Worm (Caenorhabditis elegans): ENCODE results near the gene H06I04.6.
A peak's percentile ranks its signal among the peaks of the same experiment; 100 is the strongest.

H06I04.6 gene

ce11 chrIII:3026679-3027078 lies 37.5 kb downstream of the H06I04.6 start:
- TF ChIP-seq flt-1 (GFP tag; IDR thresholded peaks at IDR 0.05) (no peak), cog-1 (tag; optimal IDR thresholded peaks at IDR 0.05) (no peak), ztf-23 (GFP tag; IDR thresholded peaks at IDR 0.05) (no peak), T22C8.4 (GFP tag; IDR thresholded peaks at IDR 0.05) (no peak), med-1 (GFP tag; optimal IDR thresholded peaks at IDR 0.05; ENCODE audit: insufficient read depth) (no peak), tab-1 (GFP tag; IDR thresholded peaks at IDR 0.05) (no peak), ref-1 (GFP tag; conservative IDR thresholded peaks at IDR 0.05) (no peak), ztf-29 (GFP tag; IDR thresholded peaks at IDR 0.05) (no peak), klf-2 (GFP tag; conservative IDR thresholded peaks at IDR 0.05) (no peak)

- TF ChIP-seq klf-2 (GFP tag; conservative IDR thresholded peaks at IDR 0.05) (no peak), ref-1 (GFP tag; conservative IDR thresholded peaks at IDR 0.05) (no peak), tab-1 (GFP tag; IDR thresholded peaks at IDR 0.05) (no peak), T22C8.4 (GFP tag; IDR thresholded peaks at IDR 0.05) (no peak), flt-1 (GFP tag; IDR thresholded peaks at IDR 0.05) (no peak), ztf-23 (GFP tag; IDR thresholded peaks at IDR 0.05) (no peak), ztf-29 (GFP tag; IDR thresholded peaks at IDR 0.05) (no peak), cog-1 (tag; optimal IDR thresholded peaks at IDR 0.05) (no peak), med-1 (GFP tag; optimal IDR thresholded peaks at IDR 0.05; ENCODE audit: insufficient read depth) (no peak)
Observed at ce11 chrIII:3020035-3020434, 44.1 kb downstream of the H06I04.6 start.

ce11 chrIII:3018822-3019221 lies 45.3 kb downstream of the H06I04.6 start:
- no peak for TF ChIP-seq ztf-23 (GFP tag; IDR thresholded peaks at IDR 0.05)
- no peak for TF ChIP-seq ztf-29 (GFP tag; IDR thresholded peaks at IDR 0.05)
- TF ChIP-seq tab-1 (GFP tag; IDR thresholded peaks at IDR 0.05): no peak
- TF ChIP-seq flt-1 (GFP tag; IDR thresholded peaks at IDR 0.05): no peak
- TF ChIP-seq cog-1 (tag; optimal IDR thresholded peaks at IDR 0.05): no peak
- TF ChIP-seq med-1 (GFP tag; optimal IDR thresholded peaks at IDR 0.05; ENCODE audit: insufficient read depth): no peak
- TF ChIP-seq ref-1 (GFP tag; conservative IDR thresholded peaks at IDR 0.05): no peak
- TF ChIP-seq T22C8.4 (GFP tag; IDR thresholded peaks at IDR 0.05): no peak

- TF ChIP-seq ref-1 (GFP tag; conservative IDR thresholded peaks at IDR 0.05): 0 out of 2 replicates have a peak, but pooled peaks have one; percentile 6
- 0 out of 2 replicates have a peak, but pooled peaks have one; percentile 48 for TF ChIP-seq ztf-23 (GFP tag; IDR thresholded peaks at IDR 0.05)
- TF ChIP-seq tab-1 (GFP tag; IDR thresholded peaks at IDR 0.05): 0 out of 2 replicates have a peak, but pooled peaks have one; percentile 12
Observed at ce11 chrIII:3011644-3012043, 52.5 kb downstream of the H06I04.6 start.
